Worm (Caenorhabditis elegans): ENCODE measurements around the gene ZK353.9.

ZK353.9 gene

DNA sequence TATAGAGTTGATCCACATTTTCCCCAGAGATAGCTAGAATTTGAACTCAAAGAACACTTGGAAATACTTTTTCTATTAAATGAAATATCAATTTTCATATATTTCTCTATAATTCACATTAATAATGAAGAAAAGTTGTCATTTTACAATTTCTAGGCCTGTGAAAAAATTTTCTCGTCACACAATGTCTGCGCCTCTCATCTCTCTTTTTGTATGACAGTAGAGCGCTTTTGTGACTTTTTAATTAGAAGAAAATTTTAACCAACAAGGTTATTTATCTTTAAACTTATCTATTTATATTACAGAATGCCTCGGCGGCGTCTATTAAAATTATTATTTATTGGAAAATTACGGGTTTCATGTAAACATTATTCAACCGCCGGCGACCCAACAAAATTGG lies 19.7 kb downstream of the ZK353.9 start, which contains the start of gene ZK1236.1:
Gene ZK1236.1 (plus strand): TSS at position 263 of the 400 bp plus-strand sequence.
- TF ChIP-seq W03F9.2 (tag; optimal IDR thresholded peaks at IDR 0.05) (no peak), him-1 (tag; optimal IDR thresholded peaks at IDR 0.05) (no peak), dao-5 (tag; optimal IDR thresholded peaks at IDR 0.05) (no peak)

DNA sequence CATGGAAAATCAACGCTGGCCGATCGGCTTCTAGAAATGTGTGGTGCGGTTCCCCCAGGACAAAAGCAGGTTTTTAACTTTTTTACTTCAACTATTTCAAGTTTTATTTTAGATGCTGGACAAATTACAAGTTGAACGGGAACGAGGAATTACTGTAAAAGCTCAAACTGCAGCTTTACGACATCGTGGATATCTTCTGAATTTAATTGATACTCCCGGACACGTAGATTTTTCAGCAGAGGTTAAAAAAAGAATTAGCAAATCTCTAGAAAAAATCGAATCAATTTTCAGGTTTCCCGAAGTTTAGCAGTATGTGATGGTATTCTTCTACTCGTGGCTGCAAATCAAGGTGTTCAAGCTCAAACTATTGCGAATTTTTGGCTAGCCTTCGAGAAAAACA lies 20.2 kb downstream of the ZK353.9 start:
- no peak for TF ChIP-seq him-1 (tag; optimal IDR thresholded peaks at IDR 0.05)
- TF ChIP-seq W03F9.2 (tag; optimal IDR thresholded peaks at IDR 0.05), result no peak
- TF ChIP-seq dao-5 (tag; optimal IDR thresholded peaks at IDR 0.05), result no peak

DNA sequence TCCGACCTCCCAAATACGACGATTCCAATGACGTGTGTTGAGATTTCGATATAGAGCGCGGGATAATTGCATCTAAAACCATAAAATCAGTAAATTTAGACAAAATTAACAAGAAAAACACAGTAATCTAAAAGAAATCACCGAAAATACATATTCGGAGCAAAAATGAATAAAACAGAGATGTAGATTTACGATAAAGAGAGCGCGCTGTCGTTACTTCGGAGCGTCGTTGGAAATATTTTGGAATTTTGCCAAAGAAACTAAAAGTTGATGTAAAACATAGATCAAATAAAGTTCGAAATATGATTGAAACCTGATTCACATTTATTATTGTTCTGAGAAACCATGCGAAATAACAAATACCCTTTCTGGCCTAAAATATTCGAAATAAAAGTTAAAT lies 22.8 kb downstream of the ZK353.9 start, which contains the start of gene ZK1236.5:
Gene ZK1236.5 (minus strand): TSS at position 72 of the 400 bp plus-strand sequence.
- TF ChIP-seq W03F9.2 (tag; optimal IDR thresholded peaks at IDR 0.05), result no peak

DNA sequence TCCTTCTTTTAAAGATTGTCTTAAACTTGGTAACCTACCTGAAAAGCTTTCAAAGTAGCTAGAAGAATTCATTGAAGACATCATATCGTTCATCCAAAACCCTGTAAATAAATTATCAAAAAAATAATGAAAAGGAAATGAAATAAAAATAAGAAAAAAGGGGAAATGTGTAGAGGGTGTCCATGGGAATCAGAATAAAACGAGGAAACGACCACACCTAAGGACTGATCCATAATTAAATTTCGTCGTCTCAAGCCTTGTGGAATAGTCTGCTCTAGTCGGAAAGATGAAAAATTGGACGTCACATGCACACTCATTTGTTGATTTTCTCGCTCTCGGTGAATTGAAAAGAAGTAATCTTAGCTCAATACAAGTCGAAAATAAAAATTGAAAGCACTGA lies 25.8 kb downstream of the ZK353.9 start, which contains the start of gene ZK1236.9:
Gene ZK1236.9 (minus strand): TSS at position 101 of the 400 bp plus-strand sequence.
- no peak for TF ChIP-seq W03F9.2 (tag; optimal IDR thresholded peaks at IDR 0.05)
- TF ChIP-seq him-1 (tag; optimal IDR thresholded peaks at IDR 0.05), result no peak
- no peak for TF ChIP-seq dao-5 (tag; optimal IDR thresholded peaks at IDR 0.05)

DNA sequence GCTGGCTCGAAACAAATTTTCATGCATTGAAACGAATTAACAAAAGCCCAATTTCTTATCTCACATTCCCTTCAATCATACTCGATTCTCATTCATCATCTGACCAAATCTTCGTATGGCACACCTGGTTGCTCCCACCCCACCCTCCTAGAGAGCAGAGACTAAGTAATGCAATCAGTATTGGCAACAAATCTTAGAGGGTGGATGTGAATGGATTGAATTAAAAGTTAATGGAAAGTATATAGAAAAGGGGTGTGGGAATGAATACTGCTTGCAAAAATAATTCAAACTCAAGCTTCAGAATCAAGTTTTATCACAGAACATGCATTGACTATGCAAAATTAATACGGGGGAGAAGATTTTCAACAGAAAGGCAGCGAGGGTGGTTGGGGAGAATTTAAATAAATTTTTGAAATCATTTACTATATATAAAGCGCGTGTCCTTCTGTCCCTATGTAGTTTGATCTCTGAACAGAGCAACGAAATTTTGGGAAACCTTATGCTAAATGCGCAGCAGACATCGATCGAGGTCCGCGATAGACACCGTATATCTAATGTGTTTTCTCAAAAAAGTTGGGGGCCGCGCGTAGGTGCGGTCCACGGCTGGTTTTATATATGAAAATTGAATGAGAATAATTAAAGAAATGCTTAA lies 28.6 kb downstream of the ZK353.9 start:
- no peak for TF ChIP-seq W03F9.2 (tag; optimal IDR thresholded peaks at IDR 0.05)
- no peak for TF ChIP-seq dao-5 (tag; optimal IDR thresholded peaks at IDR 0.05)
- TF ChIP-seq him-1 (tag; optimal IDR thresholded peaks at IDR 0.05), result no peak

DNA sequence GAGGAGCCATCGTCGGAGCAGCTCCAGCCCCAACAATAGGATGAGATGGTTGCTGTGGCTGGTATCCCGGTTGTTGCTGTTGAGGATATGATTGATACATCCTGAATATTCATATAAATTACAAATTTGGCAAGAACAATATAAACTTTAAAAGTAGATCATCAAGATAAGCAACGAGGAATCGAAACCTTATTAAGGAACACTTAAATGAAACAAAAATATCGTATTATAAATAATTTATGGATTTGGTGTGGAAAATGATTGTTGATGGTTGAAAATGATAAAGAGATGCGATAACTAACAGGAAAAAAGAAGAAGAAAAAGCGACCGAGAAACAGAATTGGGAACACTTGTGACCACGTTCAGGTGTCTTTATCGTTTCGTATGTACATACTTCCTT lies 30.0 kb downstream of the ZK353.9 start, which contains the start of gene pqn-96:
Gene pqn-96 (minus strand): TSS at position 101 of the 400 bp plus-strand sequence.
- TF ChIP-seq W03F9.2 (tag; optimal IDR thresholded peaks at IDR 0.05), result no peak
- TF ChIP-seq him-1 (tag; optimal IDR thresholded peaks at IDR 0.05), result no peak
- TF ChIP-seq dao-5 (tag; optimal IDR thresholded peaks at IDR 0.05), result no peak

DNA sequence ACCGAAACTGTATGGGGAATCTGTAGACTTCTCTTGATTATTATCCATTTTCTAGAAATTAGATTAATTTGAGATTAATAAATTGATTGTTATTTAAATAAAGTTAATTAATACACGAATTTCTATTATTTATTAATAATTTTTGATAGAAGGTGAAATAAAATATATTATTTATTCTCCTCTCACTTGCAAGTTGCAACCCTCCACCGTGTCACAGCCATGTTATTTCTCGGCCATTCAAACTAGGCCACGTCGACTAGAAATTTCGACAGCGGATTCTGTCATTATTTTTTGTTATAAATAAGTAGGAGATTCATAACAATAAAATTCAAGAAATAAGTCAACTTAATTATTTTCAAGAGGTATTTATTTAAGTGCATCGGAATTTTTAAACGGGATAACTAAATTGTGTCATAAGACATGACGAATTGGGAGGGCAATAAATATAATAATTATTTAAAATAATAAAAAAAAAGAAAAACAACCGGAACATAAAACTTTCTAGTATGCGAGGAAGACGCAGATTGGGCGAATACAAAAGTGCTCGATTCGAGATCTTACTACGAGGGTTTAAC lies 34.3 kb downstream of the ZK353.9 start, which contains the start of gene ufbp-1:
Gene ufbp-1 (minus strand): TSS at position 51 of the 575 bp plus-strand sequence.
- peak; percentile 91 for TF ChIP-seq W03F9.2 (tag; optimal IDR thresholded peaks at IDR 0.05)
- TF ChIP-seq dao-5 (tag; optimal IDR thresholded peaks at IDR 0.05), result no peak

DNA sequence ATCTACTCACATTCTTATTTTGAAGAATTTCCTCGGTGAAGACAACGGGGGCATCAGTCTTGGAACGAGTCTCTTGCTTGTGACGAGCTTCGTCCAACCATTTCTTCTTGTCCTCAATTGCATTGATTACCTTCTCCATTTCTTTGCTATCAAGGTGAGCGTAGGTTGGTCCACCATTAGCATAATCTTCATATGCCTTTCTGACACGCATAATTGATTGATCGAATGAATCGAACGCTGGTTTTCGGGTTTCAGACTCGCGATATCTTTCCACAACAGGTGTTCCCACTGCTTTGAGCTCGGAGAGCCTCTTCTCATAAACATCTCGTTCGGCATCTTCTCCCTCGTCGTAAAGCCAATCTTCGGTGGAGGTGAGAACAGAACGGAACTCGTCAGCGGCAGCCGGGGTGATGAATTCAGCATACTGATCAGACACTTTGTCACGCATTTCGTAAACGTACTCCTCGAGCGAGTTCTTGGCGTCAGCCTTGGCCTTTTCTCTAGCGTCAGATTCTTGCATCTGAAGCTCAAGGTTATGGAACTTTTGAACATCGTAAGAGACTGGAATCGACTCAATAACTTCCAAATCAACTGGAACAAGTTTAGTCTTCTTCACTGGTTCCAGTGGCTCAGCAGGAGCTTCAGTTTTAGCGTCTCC lies 35.3 kb downstream of the ZK353.9 start:
- TF ChIP-seq W03F9.2 (tag; optimal IDR thresholded peaks at IDR 0.05), result no peak
- TF ChIP-seq dao-5 (tag; optimal IDR thresholded peaks at IDR 0.05), result no peak
- no peak for TF ChIP-seq him-1 (tag; optimal IDR thresholded peaks at IDR 0.05)

DNA sequence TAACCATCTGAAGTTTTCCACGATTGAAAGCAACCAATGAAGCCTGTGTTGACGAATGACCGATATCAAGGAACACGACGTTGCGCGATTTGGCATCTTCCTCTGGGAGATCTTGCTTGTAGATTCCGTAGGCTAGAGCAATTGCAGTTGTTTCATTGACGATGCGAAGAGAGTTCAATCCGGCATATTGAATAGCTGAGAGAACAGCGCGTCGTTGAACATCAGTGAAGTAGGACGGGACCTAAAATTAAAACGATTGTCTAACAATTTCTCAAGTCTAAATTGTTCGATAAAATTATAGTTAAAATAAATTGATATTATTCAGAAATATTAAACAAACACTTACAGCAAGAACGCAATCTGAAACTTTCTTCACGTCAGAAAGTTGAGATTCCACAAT lies 36.8 kb downstream of the ZK353.9 start:
- no peak for TF ChIP-seq W03F9.2 (tag; optimal IDR thresholded peaks at IDR 0.05)
- no peak for TF ChIP-seq dao-5 (tag; optimal IDR thresholded peaks at IDR 0.05)
- TF ChIP-seq him-1 (tag; optimal IDR thresholded peaks at IDR 0.05), result no peak

DNA sequence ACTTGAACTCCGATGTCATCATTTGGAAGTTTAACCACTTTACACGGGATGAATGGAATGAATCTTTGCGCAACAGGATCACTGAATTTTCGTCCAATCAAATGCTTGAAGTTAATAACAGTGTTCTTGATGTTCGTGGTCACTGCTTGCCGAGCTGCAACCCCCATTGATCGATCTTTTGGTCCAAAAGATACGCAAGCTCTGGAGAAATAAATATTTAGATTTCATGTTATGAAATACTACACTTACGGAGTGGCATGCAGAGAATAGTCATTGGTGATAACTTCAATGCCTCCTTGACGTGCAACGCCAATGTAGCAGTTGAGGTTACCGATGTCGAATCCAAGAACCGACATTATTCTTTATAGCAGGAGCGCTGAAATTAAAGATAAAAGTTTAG lies 37.2 kb downstream of the ZK353.9 start, which contains the start of gene hsp-110:
Gene hsp-110 (minus strand): TSS at position 376 of the 400 bp plus-strand sequence.
- TF ChIP-seq him-1 (tag; optimal IDR thresholded peaks at IDR 0.05) (no peak), dao-5 (tag; optimal IDR thresholded peaks at IDR 0.05) (no peak), W03F9.2 (tag; optimal IDR thresholded peaks at IDR 0.05) (no peak)

DNA sequence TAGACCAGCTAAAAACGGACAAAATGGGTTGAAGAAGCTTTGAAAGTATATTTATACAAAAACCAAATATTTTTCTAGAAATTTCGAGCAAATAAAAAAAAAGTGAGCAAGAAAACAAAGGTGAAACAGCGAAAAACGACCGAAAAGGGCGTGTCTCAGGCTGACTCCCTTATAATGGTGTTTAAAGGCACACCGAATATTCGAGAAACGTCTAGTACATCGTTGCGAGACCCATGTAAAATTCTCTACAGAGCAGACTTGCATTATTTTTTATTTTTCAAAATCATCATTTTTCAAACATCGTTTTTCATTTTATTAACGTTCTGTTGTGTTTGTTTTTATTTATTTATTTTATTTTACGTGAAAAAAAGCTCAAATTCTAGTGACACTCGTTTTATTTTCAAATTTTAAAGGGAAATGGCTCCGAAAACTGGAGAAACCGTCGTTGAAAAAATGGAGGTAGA lies 37.7 kb downstream of the ZK353.9 start, which contains the start of gene rpn-3:
Gene rpn-3 (plus strand): TSS at position 414 of the 464 bp plus-strand sequence.
- TF ChIP-seq W03F9.2 (tag; optimal IDR thresholded peaks at IDR 0.05) (peak; percentile 96), dao-5 (tag; optimal IDR thresholded peaks at IDR 0.05) (no peak), him-1 (tag; optimal IDR thresholded peaks at IDR 0.05) (peak; percentile 58)

DNA sequence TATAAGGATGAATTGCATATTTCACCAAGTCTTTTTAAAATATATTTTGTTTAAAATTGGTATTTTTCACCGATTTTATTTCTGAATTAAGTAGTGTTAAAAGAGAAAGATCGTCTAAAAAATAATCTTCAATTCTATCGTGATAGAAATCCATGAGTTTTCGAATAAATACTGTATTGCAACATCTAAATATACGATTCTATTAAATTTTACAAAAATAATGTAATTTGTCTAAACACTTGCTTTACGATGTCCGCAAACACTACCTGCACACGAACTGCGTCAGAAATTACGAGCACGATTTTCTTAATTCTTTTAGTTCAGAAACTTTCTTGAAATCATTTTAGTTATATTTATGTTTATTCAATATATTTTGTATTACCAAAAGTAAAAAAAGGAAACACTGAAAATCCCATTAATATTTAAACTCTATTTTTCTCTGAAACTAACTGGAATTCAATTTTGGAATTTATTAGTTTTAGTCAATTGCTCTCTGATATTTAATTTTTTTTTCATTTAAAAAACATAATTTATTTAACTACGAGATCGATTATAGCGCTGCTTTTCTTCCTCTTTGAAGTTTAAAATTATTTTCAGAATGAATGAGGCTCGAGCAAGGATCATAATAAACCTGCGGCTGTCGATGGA lies 40.0 kb downstream of the ZK353.9 start, which contains the start of gene mrpl-32:
Gene mrpl-32 (plus strand): TSS at position 598 of the 648 bp plus-strand sequence.
- TF ChIP-seq W03F9.2 (tag; optimal IDR thresholded peaks at IDR 0.05), result peak; percentile 61
- no peak for TF ChIP-seq dao-5 (tag; optimal IDR thresholded peaks at IDR 0.05)

DNA sequence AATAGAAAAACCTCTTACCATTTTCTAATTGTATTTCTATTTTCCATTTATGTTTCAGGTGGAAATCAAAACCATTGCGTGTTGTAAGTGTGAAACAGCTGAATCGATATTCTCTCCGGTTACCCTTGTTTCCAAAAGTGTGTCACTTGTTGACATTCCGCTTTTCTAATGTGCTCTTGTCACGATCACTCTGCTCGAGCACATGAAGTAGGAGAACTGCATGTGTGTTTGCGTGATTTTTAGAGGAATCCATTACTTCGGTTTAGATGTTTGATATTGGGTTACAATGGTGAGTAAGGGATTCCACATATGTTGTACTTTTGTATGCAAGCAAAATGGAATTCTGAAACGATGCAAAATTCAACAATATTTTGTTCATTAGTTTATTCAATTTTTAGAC lies 41.2 kb downstream of the ZK353.9 start:
- TF ChIP-seq dao-5 (tag; optimal IDR thresholded peaks at IDR 0.05), result no peak

All from whole organism, L4/young adult.